Worm (Caenorhabditis elegans) whole organism, L4 larva: ENCODE measurements around the gene mls-2.

Source experiments
- F37D6.2 ChIP-seq: sonication (generic microtip); optimal IDR thresholded peaks from 2 replicates; lab custom pipeline; 2016; ENCODE audit warnings: mild to moderate bottlenecking, missing genetic modification characterization, missing compliant biosample characterization
- F44E2.7 ChIP-seq: fragments of 200-800 bp; sonication (Bioruptor generic); IDR thresholded peaks from 2 replicates; pipeline ENCODE4 v2.1.2; 2022; ENCODE audit warnings: missing genetic modification characterization, missing compliant biosample characterization
- F49E8.2 ChIP-seq: sonication (generic microtip); optimal IDR thresholded peaks from 2 replicates; lab custom pipeline; 2016; ENCODE audit warnings: missing compliant biosample characterization, mild to moderate bottlenecking, missing genetic modification characterization, borderline replicate concordance
- T20F7.1 ChIP-seq: fragments of 200-800 bp; sonication (Bioruptor generic); optimal IDR thresholded peaks from 2 replicates; lab custom pipeline; 2018; ENCODE audit warnings: mild to moderate bottlenecking, missing genetic modification characterization, missing compliant biosample characterization
- T26A8.4 ChIP-seq: fragments of 200-800 bp; sonication (Bioruptor generic); IDR thresholded peaks from 2 replicates; pipeline ENCODE4 v1.3.6; 2022; ENCODE audit warnings: missing genetic modification characterization, missing compliant biosample characterization
- Y48G9A.11 ChIP-seq: fragments of 200-800 bp; sonication (Bioruptor generic); IDR thresholded peaks from 2 replicates; pipeline ENCODE4 v1.3.6; 2022; ENCODE audit warnings: missing genetic modification reagents, missing genetic modification characterization, missing compliant biosample characterization
- Y75B8A.6 ChIP-seq: fragments of 200-800 bp; sonication (Bioruptor generic); IDR thresholded peaks from 2 replicates; pipeline ENCODE4 v1.3.6; 2022; ENCODE audit warnings: missing genetic modification reagents, missing genetic modification characterization, missing compliant biosample characterization
- ZK337.2 ChIP-seq: fragments of 200-800 bp; sonication (Bioruptor generic); IDR thresholded peaks from 2 replicates; pipeline ENCODE4 v1.3.6; 2022; ENCODE audit warnings: missing genetic modification reagents, missing genetic modification characterization, missing compliant biosample characterization
- ZK546.5 ChIP-seq, 2 experiments: sonication (generic microtip); optimal IDR thresholded peaks; 2 replicates each; lab custom pipeline; 2017; ENCODE audit warnings: missing biosample characterization in 2 of 2, missing genetic modification characterization in 2 of 2
- aly-2 ChIP-seq: sonication (generic microtip); optimal IDR thresholded peaks from 2 replicates; lab custom pipeline; 2018; ENCODE audit warnings: missing biosample characterization, missing genetic modification characterization
- arid-1 ChIP-seq: fragments of 200-800 bp; sonication (Bioruptor generic); conservative IDR thresholded peaks from 2 replicates; pipeline ENCODE4 v1.3.6; 2022; ENCODE audit warnings: missing genetic modification reagents, missing genetic modification characterization, missing compliant biosample characterization
- ceh-20 ChIP-seq: fragments of 200-800 bp; sonication (Bioruptor generic); IDR thresholded peaks from 2 replicates; pipeline ENCODE4 v1.3.6; 2022; ENCODE audit warnings: missing genetic modification reagents, missing genetic modification characterization, missing compliant biosample characterization
- ceh-32 ChIP-seq: sonication (generic microtip); optimal IDR thresholded peaks from 2 replicates; lab custom pipeline; 2016; ENCODE audit warnings: mild to moderate bottlenecking, missing genetic modification characterization, missing compliant biosample characterization; ENCODE audit not compliant: poor library complexity
- ctbp-1 ChIP-seq: fragments of 200-800 bp; sonication (Bioruptor generic); IDR thresholded peaks from 2 replicates; pipeline ENCODE4 v1.3.6; 2022; ENCODE audit warnings: missing genetic modification reagents, missing genetic modification characterization, missing compliant biosample characterization
- dpl-1 ChIP-seq: fragments of 150-350 bp; optimal IDR thresholded peaks from 2 replicates; lab custom pipeline; 2014; ENCODE audit warnings: missing biosample characterization, missing genetic modification reagents, missing genetic modification characterization
- duxl-1 ChIP-seq: sonication (generic microtip); optimal IDR thresholded peaks from 2 replicates; lab custom pipeline; 2016; ENCODE audit warnings: mild to moderate bottlenecking, missing genetic modification characterization, moderate library complexity, missing compliant biosample characterization; ENCODE audit not compliant: poor library complexity
- dve-1 ChIP-seq: sonication (generic microtip); optimal IDR thresholded peaks from 2 replicates; lab custom pipeline; 2017; ENCODE audit warnings: antibody characterized with exemption, mild to moderate bottlenecking, missing genetic modification characterization, missing compliant biosample characterization; ENCODE audit not compliant: insufficient read depth
- egl-43 ChIP-seq: fragments of 200-800 bp; sonication (Bioruptor generic); IDR thresholded peaks from 2 replicates; pipeline ENCODE4 v1.3.6; 2022; ENCODE audit warnings: missing genetic modification reagents, missing genetic modification characterization, missing compliant biosample characterization
- fkh-10 ChIP-seq: fragments of 150-350 bp; optimal IDR thresholded peaks from 2 replicates; lab custom pipeline; 2014; ENCODE audit warnings: missing biosample characterization, missing genetic modification reagents, missing genetic modification characterization
- fos-1 ChIP-seq: fragments of 150-350 bp; optimal IDR thresholded peaks from 2 replicates; lab custom pipeline; 2014; ENCODE audit warnings: missing biosample characterization, missing genetic modification characterization
- gei-8 ChIP-seq: fragments of 200-800 bp; sonication (Bioruptor generic); optimal IDR thresholded peaks from 2 replicates; lab custom pipeline; 2018; ENCODE audit warnings: mild to moderate bottlenecking, missing genetic modification characterization, missing compliant biosample characterization
- hif-1 ChIP-seq, 2 experiments: sonication (generic microtip); optimal IDR thresholded peaks; 2 replicates each; lab custom pipeline; 2016 to 2017; ENCODE audit warnings: missing compliant biosample characterization in 2 of 2, missing genetic modification characterization in 2 of 2, missing genetic modification reagents in 2 of 2, missing genotype in 2 of 2, mild to moderate bottlenecking in 1 of 2
- hlh-30 ChIP-seq: sonication (generic microtip); optimal IDR thresholded peaks from 2 replicates; lab custom pipeline; 2017; ENCODE audit warnings: antibody characterized with exemption, mild to moderate bottlenecking, missing genetic modification characterization, missing compliant biosample characterization; ENCODE audit not compliant: insufficient read depth
- lin-1 ChIP-seq: fragments of 200-800 bp; sonication (Bioruptor generic); IDR thresholded peaks from 2 replicates; pipeline ENCODE4 v1.3.6; 2022; ENCODE audit warnings: missing genetic modification reagents, missing genetic modification characterization, missing compliant biosample characterization
- lin-38 ChIP-seq: fragments of 200-800 bp; sonication (Bioruptor generic); IDR thresholded peaks from 2 replicates; pipeline ENCODE4 v1.3.6; 2022; ENCODE audit warnings: missing genetic modification reagents, missing genetic modification characterization, missing compliant biosample characterization
- madf-5 ChIP-seq, 2 experiments: fragments of 200-800 bp; sonication (Bioruptor generic); IDR thresholded peaks; 2 replicates each; pipeline ENCODE4 v1.3.6; 2022; ENCODE audit warnings: missing compliant biosample characterization in 2 of 2, missing genetic modification characterization in 2 of 2
- madf-9 ChIP-seq: fragments of 200-800 bp; sonication (Bioruptor generic); conservative IDR thresholded peaks from 2 replicates; pipeline ENCODE4 v1.3.6; 2022; ENCODE audit warnings: missing genetic modification reagents, missing genetic modification characterization, missing compliant biosample characterization
- mdl-1 ChIP-seq, 2 experiments: fragments of 150-350 bp in 1 of 2; sonication (generic microtip) in 1 of 2; optimal IDR thresholded peaks; 2 replicates each; lab custom pipeline; 2014 to 2017; ENCODE audit warnings: missing biosample characterization in 2 of 2, missing genetic modification characterization in 2 of 2
- mdt-29 ChIP-seq: fragments of 200-800 bp; sonication (Bioruptor generic); IDR thresholded peaks from 2 replicates; pipeline ENCODE4 v1.3.6; 2022; ENCODE audit warnings: missing genetic modification reagents, missing genetic modification characterization, missing compliant biosample characterization
- mep-1 ChIP-seq: fragments of 150-350 bp; sonication (generic microtip); optimal IDR thresholded peaks from 3 replicates; lab custom pipeline; 2014; ENCODE audit warnings: missing biosample characterization, missing genetic modification characterization
- mes-2 ChIP-seq: sonication (generic microtip); optimal IDR thresholded peaks from 2 replicates; lab custom pipeline; 2016; ENCODE audit warnings: missing genotype, mild to moderate bottlenecking, missing genetic modification characterization, missing compliant biosample characterization; ENCODE audit not compliant: poor library complexity, severe bottlenecking
- nhr-102 ChIP-seq: sonication (generic microtip); optimal IDR thresholded peaks from 2 replicates; lab custom pipeline; 2016; ENCODE audit warnings: mild to moderate bottlenecking, missing genetic modification characterization, moderate library complexity, missing compliant biosample characterization
- nhr-11 ChIP-seq: fragments of 150-350 bp; optimal IDR thresholded peaks from 2 replicates; lab custom pipeline; 2014; ENCODE audit warnings: missing biosample characterization, missing genetic modification characterization
- nhr-237 ChIP-seq: sonication (generic microtip); optimal IDR thresholded peaks from 2 replicates; lab custom pipeline; 2017; ENCODE audit warnings: missing biosample characterization, missing genetic modification characterization
- nhr-25 ChIP-seq: sonication (generic microtip); optimal IDR thresholded peaks from 2 replicates; lab custom pipeline; 2017; ENCODE audit warnings: missing genetic modification characterization, mild to moderate bottlenecking, missing compliant biosample characterization, antibody characterized with exemption, moderate library complexity, borderline replicate concordance; ENCODE audit not compliant: insufficient read depth
- nhr-28 ChIP-seq: fragments of 150-350 bp; optimal IDR thresholded peaks from 2 replicates; lab custom pipeline; 2014; ENCODE audit warnings: missing biosample characterization, missing genetic modification characterization
- nhr-48 ChIP-seq: sonication (generic microtip); optimal IDR thresholded peaks from 2 replicates; lab custom pipeline; 2016; ENCODE audit warnings: mild to moderate bottlenecking, missing genetic modification characterization, missing compliant biosample characterization
- nhr-77 ChIP-seq: fragments of 150-350 bp; optimal IDR thresholded peaks from 2 replicates; lab custom pipeline; 2014; ENCODE audit warnings: missing biosample characterization, missing genetic modification characterization
- pqm-1 ChIP-seq: sonication (generic microtip); optimal IDR thresholded peaks from 2 replicates; lab custom pipeline; 2017; ENCODE audit warnings: missing biosample characterization, missing genetic modification characterization
- sdz-12 ChIP-seq: fragments of 200-800 bp; sonication (Bioruptor generic); optimal IDR thresholded peaks from 2 replicates; lab custom pipeline; 2018; ENCODE audit warnings: mild to moderate bottlenecking, missing genetic modification characterization, missing compliant biosample characterization
- skn-1 ChIP-seq: fragments of 150-350 bp; optimal IDR thresholded peaks from 2 replicates; lab custom pipeline; 2014; ENCODE audit warnings: missing biosample characterization, missing genetic modification characterization
- spr-1 ChIP-seq: sonication (generic microtip); optimal IDR thresholded peaks from 2 replicates; lab custom pipeline; 2016; ENCODE audit warnings: mild to moderate bottlenecking, missing genetic modification characterization, missing compliant biosample characterization
- spr-3 ChIP-seq: fragments of 200-800 bp; sonication (Bioruptor generic); optimal IDR thresholded peaks from 2 replicates; lab custom pipeline; 2018; ENCODE audit warnings: mild to moderate bottlenecking, missing genetic modification characterization, missing compliant biosample characterization
- tra-1 ChIP-seq: fragments of 200-800 bp; sonication (Bioruptor generic); IDR thresholded peaks from 2 replicates; pipeline ENCODE4 v1.3.6; 2022; ENCODE audit warnings: missing genetic modification reagents, missing genetic modification characterization, missing compliant biosample characterization
- unc-39 ChIP-seq: sonication (generic microtip); optimal IDR thresholded peaks from 2 replicates; lab custom pipeline; 2017; ENCODE audit warnings: missing biosample characterization, missing genetic modification characterization
- unc-62 ChIP-seq, 3 experiments: fragments of 150-350 bp in 1 of 3; sonication (generic microtip); optimal IDR thresholded peaks in 2 of 3; peaks in 1 of 3; 1 replicate in 1 of 3; 2 replicates in 2 of 3; lab custom pipeline; 2014 to 2017; ENCODE audit warnings: missing biosample characterization in 3 of 3, missing genetic modification characterization in 3 of 3, missing genetic modification reagents in 3 of 3, missing genotype in 1 of 3
- vab-7 ChIP-seq: fragments of 200-800 bp; sonication (Bioruptor generic); IDR thresholded peaks from 2 replicates; pipeline ENCODE4 v1.3.6; 2022; ENCODE audit warnings: missing genetic modification reagents, missing genetic modification characterization, missing compliant biosample characterization
- zag-1 ChIP-seq: fragments of 150-350 bp; optimal IDR thresholded peaks from 2 replicates; lab custom pipeline; 2014; ENCODE audit warnings: missing biosample characterization, missing genetic modification characterization
- zip-11 ChIP-seq: fragments of 200-800 bp; sonication (Bioruptor generic); IDR thresholded peaks from 2 replicates; pipeline ENCODE4 v1.3.6; 2022; ENCODE audit warnings: missing genetic modification characterization, missing compliant biosample characterization
- ztf-11 ChIP-seq: fragments of 150-350 bp; optimal IDR thresholded peaks from 2 replicates; lab custom pipeline; 2014; ENCODE audit warnings: missing biosample characterization, missing genetic modification characterization

Gene mls-2

DNA sequence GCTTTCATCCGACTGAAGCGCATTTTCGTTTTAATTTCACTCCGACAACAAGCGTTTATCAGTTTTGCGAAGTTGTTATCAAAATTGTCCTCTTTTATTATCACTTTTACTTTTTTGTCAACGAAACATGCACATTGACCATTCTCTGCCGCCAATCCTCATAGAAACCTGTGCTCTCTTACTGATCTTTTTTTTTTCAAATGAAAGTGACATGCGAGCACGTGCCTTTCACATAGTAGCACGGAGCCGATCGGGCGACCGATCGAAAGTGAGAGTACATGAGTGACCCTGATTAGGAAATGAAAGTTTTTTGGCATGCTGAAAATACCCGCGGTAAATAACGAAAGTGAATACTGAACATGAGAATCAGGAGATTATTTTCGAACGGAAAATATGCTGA, 32.6 kb upstream of the mls-2 start (continued):
- TF ChIP-seq duxl-1 (tag; lab: Kevin White, UChicago) (no peak), pqm-1 (tag; lab: Kevin White, UChicago) (peak; percentile 80), gei-8 (GFP tag; lab: Kevin White, UChicago) (no peak), mdt-29 (GFP tag; lab: Robert Waterston, UW) (peak; percentile 55; the same call in 1 of the 2 replicates), Y48G9A.11 (no peak), nhr-11 (no peak), skn-1 (no peak), nhr-25 (tag; lab: Kevin White, UChicago) (no peak), ztf-11 (tag; lab: Kevin White, UChicago) (no peak), madf-9 (GFP tag; lab: Robert Waterston, UW) (no peak), ceh-20 (GFP tag; lab: Robert Waterston, UW) (peak; percentile 26; the same call in 1 of the 2 replicates), zag-1 (tag; lab: Kevin White, UChicago) (no peak), ZK337.2 (GFP tag; lab: Robert Waterston, UW) (no peak), hif-1 (tag; optimal IDR thresholded peaks at IDR 0.05; lab: Kevin White, UChicago) (peak in 1 of 2 experiments; percentile 60), mdl-1 (tag; optimal IDR thresholded peaks at IDR 0.05; lab: Kevin White, UChicago) (peak in 1 of 2 experiments; percentile 52), nhr-237 (tag; lab: Kevin White, UChicago) (no peak), dpl-1 (no peak), nhr-77 (tag; lab: Kevin White, UChicago) (peak; percentile 71), vab-7 (GFP tag; lab: Robert Waterston, UW) (no peak), dve-1 (peak; percentile 95), Y75B8A.6 (GFP tag; lab: Robert Waterston, UW) (peak; percentile 28; the same call in 1 of the 2 replicates), zip-11 (GFP tag; lab: Robert Waterston, UW) (no peak), F37D6.2 (tag; lab: Kevin White, UChicago) (no peak), F49E8.2 (tag; lab: Kevin White, UChicago) (no peak), arid-1 (no peak), nhr-48 (tag; lab: Kevin White, UChicago) (peak; percentile 89), mep-1 (tag; lab: Kevin White, UChicago) (peak; percentile 22), nhr-102 (peak; percentile 83), F44E2.7 (GFP tag; lab: Robert Waterston, UW) (no peak), ctbp-1 (GFP tag; lab: Robert Waterston, UW) (no peak), spr-1 (tag; lab: Kevin White, UChicago) (no peak), T26A8.4 (GFP tag; lab: Robert Waterston, UW) (no peak), nhr-28 (tag; lab: Kevin White, UChicago) (peak; percentile 52), hlh-30 (tag; lab: Kevin White, UChicago) (peak; percentile 63), tra-1 (GFP tag; lab: Robert Waterston, UW) (peak; percentile 90), T20F7.1 (GFP tag; lab: Kevin White, UChicago) (peak; percentile 36), unc-39 (no peak), ZK546.5 (tag; optimal IDR thresholded peaks at IDR 0.05; lab: Kevin White, UChicago) (no peak), aly-2 (tag; lab: Kevin White, UChicago) (no peak), lin-38 (GFP tag; lab: Robert Waterston, UW) (no peak), fkh-10 (GFP tag; lab: Kevin White, UChicago) (no peak), fos-1 (no peak), ceh-32 (tag; lab: Kevin White, UChicago) (no peak), madf-5 (GFP tag; IDR thresholded peaks at IDR 0.05; lab: Robert Waterston, UW) (no peak), mes-2 (tag; lab: Kevin White, UChicago) (peak; percentile 36), egl-43 (GFP tag; lab: Robert Waterston, UW) (no peak), lin-1 (GFP tag; lab: Robert Waterston, UW) (peak; percentile 76), unc-62 (GFP tag; optimal IDR thresholded peaks at IDR 0.05 in 1 of 2; lab: Kevin White, UChicago) (peak in 1 of 2 experiments; percentile 10), unc-62 (tag; optimal IDR thresholded peaks at IDR 0.05; lab: Kevin White, UChicago) (no peak), spr-3 (GFP tag; lab: Kevin White, UChicago) (no peak), sdz-12 (GFP tag; lab: Kevin White, UChicago) (no peak)
